Worm (Caenorhabditis elegans): ENCODE measurements around the gene skn-1.

Gene skn-1

DNA sequence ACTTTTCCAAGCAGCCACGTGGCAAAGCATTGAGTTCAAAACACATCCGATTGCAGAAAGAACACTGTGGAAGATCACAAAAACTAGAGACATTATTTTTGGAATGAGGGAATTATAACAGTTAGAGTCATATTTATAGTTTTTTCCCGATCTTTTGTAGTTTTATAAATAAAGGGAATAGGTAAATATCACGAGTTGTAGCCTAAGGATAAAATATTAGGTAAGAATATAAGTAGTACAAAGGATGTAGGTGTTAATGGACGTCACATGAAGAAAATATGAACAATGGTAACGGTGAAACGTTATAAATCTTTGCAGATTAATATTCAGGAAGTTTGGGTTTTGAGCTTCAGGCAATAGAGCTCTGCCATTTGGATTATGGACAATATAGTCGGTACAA, 14.3 kb upstream of the skn-1 start, which contains the start of gene srd-5:
srd-5 (minus strand) TSS at position 101 of the 400 bp plus-strand sequence.
- TF ChIP-seq T23F11.4 (GFP tag; optimal IDR thresholded peaks at IDR 0.05), result no peak
- TF ChIP-seq unc-86 (tag; optimal IDR thresholded peaks at IDR 0.05), result no peak
- no peak for TF ChIP-seq ceh-18 (tag; optimal IDR thresholded peaks at IDR 0.05)
- no peak for TF ChIP-seq ets-4 (tag; optimal IDR thresholded peaks at IDR 0.05)
- TF ChIP-seq nhr-232 (tag; optimal IDR thresholded peaks at IDR 0.05), result no peak
- TF ChIP-seq ceh-22 (tag; optimal IDR thresholded peaks at IDR 0.05), result no peak
- TF ChIP-seq lin-11 (tag; optimal IDR thresholded peaks at IDR 0.05), result no peak
- TF ChIP-seq ceh-24 (tag; optimal IDR thresholded peaks at IDR 0.05), result no peak
- TF ChIP-seq pqm-1 (tag; optimal IDR thresholded peaks at IDR 0.05), result no peak
- TF ChIP-seq ceh-34 (tag; optimal IDR thresholded peaks at IDR 0.05), result no peak
- no peak for TF ChIP-seq unc-55 (GFP tag; optimal IDR thresholded peaks at IDR 0.05)

DNA sequence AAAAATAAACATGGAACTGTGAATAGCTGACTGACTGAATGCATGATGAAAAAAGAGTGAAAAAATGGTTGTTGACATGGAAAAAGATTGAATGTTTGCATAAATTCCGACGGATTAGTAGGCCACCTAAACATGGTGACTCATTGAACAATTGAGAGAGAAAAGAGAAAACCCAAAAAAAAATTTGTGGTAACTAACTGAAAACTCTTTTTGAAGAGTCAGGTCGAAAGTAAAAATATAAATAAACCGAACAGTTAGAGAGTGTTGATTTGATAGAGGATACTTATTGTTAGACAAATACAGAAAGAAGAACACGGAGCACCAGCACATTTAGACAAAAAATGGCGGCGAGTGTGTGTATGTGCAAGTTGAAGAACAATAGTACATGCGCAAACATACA, 11.1 kb upstream of the skn-1 start:
- TF ChIP-seq ceh-48 (tag; optimal IDR thresholded peaks at IDR 0.05) (no peak), ceh-31 (tag; optimal IDR thresholded peaks at IDR 0.05) (no peak), Y22D7AL.16 (tag; optimal IDR thresholded peaks at IDR 0.05) (no peak), sdc-2 (tag; optimal IDR thresholded peaks at IDR 0.05) (no peak), hlh-13 (GFP tag; optimal IDR thresholded peaks at IDR 0.05) (no peak), ceh-2 (tag; optimal IDR thresholded peaks at IDR 0.05) (no peak), ets-4 (tag; optimal IDR thresholded peaks at IDR 0.05) (no peak), zip-5 (tag; optimal IDR thresholded peaks at IDR 0.05) (no peak), C08G9.2 (tag; optimal IDR thresholded peaks at IDR 0.05) (no peak), ceh-6 (GFP tag; optimal IDR thresholded peaks at IDR 0.05) (no peak)

- TF ChIP-seq ceh-48 (tag; optimal IDR thresholded peaks at IDR 0.05), result no peak
- TF ChIP-seq nfya-1 (tag; optimal IDR thresholded peaks at IDR 0.05), result no peak
- no peak for TF ChIP-seq fkh-6 (tag; optimal IDR thresholded peaks at IDR 0.05)
- TF ChIP-seq npax-4 (tag; optimal IDR thresholded peaks at IDR 0.05), result no peak
- no peak for TF ChIP-seq fax-1 (tag; optimal IDR thresholded peaks at IDR 0.05)
- no peak for TF ChIP-seq lin-11 (tag; optimal IDR thresholded peaks at IDR 0.05)
- TF ChIP-seq lim-6 (tag; optimal IDR thresholded peaks at IDR 0.05), result no peak
- no peak for TF ChIP-seq sox-4 (tag; optimal IDR thresholded peaks at IDR 0.05)
- TF ChIP-seq dmd-4 (tag; optimal IDR thresholded peaks at IDR 0.05; ENCODE audit: borderline replicate concordance), result no peak
- TF ChIP-seq unc-3 (GFP tag; conservative IDR thresholded peaks at IDR 0.05), result no peak
- no peak for TF ChIP-seq unc-3 (tag; optimal IDR thresholded peaks at IDR 0.05)
- TF ChIP-seq unc-42 (tag; optimal IDR thresholded peaks at IDR 0.05), result no peak
- no peak for TF ChIP-seq sox-2 (GFP tag; IDR thresholded peaks at IDR 0.05)
- no peak for TF ChIP-seq ttx-3 (tag; optimal IDR thresholded peaks at IDR 0.05)
- no peak for TF ChIP-seq pha-4 (tag; optimal IDR thresholded peaks at IDR 0.05)
These were observed 9.3 kb upstream of the skn-1 start, which contains the start of gene T19E7.6 for ce11 chrIV:5669459-5669858. Gene T19E7.6 (minus strand): TSS chrIV:5669503.

DNA sequence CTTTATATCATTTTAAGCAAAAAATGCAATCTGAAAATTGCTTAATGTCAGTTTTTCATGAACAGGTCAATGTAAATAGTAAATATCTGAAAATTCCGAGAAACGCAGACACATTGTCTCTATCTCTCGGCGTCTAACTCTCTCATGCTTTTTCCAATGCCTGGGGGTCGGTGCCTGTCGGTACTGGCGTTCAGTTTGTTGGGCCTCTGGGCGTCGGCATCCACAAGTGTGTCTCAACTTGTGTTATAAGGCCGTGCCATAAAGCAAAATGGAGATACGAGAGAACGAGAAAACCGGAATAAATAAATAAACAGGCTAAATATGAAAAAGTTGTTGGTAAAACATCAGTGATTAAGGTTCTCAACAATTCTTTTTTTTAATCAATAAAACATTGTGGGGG, 7.0 kb upstream of the skn-1 start:
- TF ChIP-seq ceh-18 (tag; optimal IDR thresholded peaks at IDR 0.05) (peak; percentile 2), pax-1 (tag; optimal IDR thresholded peaks at IDR 0.05) (no peak)

ce11 chrIV:5666115-5667028, 6.2 kb upstream of the skn-1 start:
- TF ChIP-seq madf-2 (tag; optimal IDR thresholded peaks at IDR 0.05) (no peak), tbx-2 (tag; optimal IDR thresholded peaks at IDR 0.05) (no peak), Y22D7AL.16 (tag; optimal IDR thresholded peaks at IDR 0.05) (no peak), pqm-1 (tag; optimal IDR thresholded peaks at IDR 0.05) (no peak), ceh-48 (tag; optimal IDR thresholded peaks at IDR 0.05) (no peak), F13H6.1 (tag; optimal IDR thresholded peaks at IDR 0.05) (no peak), npax-4 (tag; optimal IDR thresholded peaks at IDR 0.05) (no peak), unc-42 (tag; optimal IDR thresholded peaks at IDR 0.05) (no peak), nfya-1 (tag; optimal IDR thresholded peaks at IDR 0.05) (no peak), lin-11 (tag; optimal IDR thresholded peaks at IDR 0.05) (no peak), ceh-24 (tag; optimal IDR thresholded peaks at IDR 0.05) (no peak), ceh-18 (tag; optimal IDR thresholded peaks at IDR 0.05) (no peak), ceh-2 (tag; optimal IDR thresholded peaks at IDR 0.05) (no peak), sdc-2 (tag; optimal IDR thresholded peaks at IDR 0.05) (no peak), elt-4 (tag; optimal IDR thresholded peaks at IDR 0.05) (no peak), pha-4 (tag; optimal IDR thresholded peaks at IDR 0.05) (no peak), ceh-45 (GFP tag; IDR thresholded peaks at IDR 0.05) (no peak), ceh-14 (tag; optimal IDR thresholded peaks at IDR 0.05) (no peak), dve-1 (tag; optimal IDR thresholded peaks at IDR 0.05) (no peak), odd-2 (tag; optimal IDR thresholded peaks at IDR 0.05) (no peak)
